Fruit fly (Drosophila melanogaster): ENCODE measurements around the gene CG8543.

CG8543 gene

DNA sequence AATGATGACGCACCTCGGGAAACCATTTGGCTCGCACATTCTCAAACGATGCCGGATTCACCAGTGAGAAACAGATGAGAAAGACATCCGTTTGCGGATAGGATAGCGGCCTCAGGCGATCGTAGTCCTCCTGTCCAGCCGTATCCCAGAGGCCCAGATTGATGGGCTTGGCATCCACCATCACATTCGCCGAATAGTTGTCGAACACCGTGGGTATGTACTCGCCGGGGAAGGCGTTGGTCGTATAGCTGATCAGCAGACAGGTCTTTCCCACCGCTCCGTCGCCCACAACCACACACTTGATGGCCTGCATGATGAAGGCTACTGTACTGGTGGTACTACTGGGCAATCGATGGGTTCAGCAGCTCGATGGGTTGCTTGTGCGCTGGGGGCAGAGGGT, 35.9 kb downstream of the CG8543 start:
- TF ChIP-seq pad (GFP tag; optimal IDR thresholded peaks at IDR 0.05) (no peak), CG5204 (GFP tag; optimal IDR thresholded peaks at IDR 0.05) (no peak), Hr96 (GFP tag; optimal IDR thresholded peaks at IDR 0.05) (no peak), CG14711 (tag; optimal IDR thresholded peaks at IDR 0.05) (no peak), cnc (optimal IDR thresholded peaks at IDR 0.05) (no peak), Crg-1 (GFP tag; optimal IDR thresholded peaks at IDR 0.05) (no peak), CG33017 (tag; optimal IDR thresholded peaks at IDR 0.05) (no peak), cic (GFP tag; optimal IDR thresholded peaks at IDR 0.05) (no peak), toe (GFP tag; optimal IDR thresholded peaks at IDR 0.05) (no peak), kay (GFP tag; ENCODE audit: borderline replicate concordance) (no peak), ovo (GFP tag; optimal IDR thresholded peaks at IDR 0.05) (no peak), Clk (GFP tag; optimal IDR thresholded peaks at IDR 0.05) (no peak), CG7101 (tag; optimal IDR thresholded peaks at IDR 0.05) (no peak), CG11617 (GFP tag; optimal IDR thresholded peaks at IDR 0.05) (no peak), tj (GFP tag; optimal IDR thresholded peaks at IDR 0.05) (no peak), Mnt (GFP tag; optimal IDR thresholded peaks at IDR 0.05) (no peak), CG7045 (GFP tag; optimal IDR thresholded peaks at IDR 0.05) (no peak), CG1620 (GFP tag; optimal IDR thresholded peaks at IDR 0.05) (no peak), CG12768 (GFP tag; optimal IDR thresholded peaks at IDR 0.05) (no peak)

DNA sequence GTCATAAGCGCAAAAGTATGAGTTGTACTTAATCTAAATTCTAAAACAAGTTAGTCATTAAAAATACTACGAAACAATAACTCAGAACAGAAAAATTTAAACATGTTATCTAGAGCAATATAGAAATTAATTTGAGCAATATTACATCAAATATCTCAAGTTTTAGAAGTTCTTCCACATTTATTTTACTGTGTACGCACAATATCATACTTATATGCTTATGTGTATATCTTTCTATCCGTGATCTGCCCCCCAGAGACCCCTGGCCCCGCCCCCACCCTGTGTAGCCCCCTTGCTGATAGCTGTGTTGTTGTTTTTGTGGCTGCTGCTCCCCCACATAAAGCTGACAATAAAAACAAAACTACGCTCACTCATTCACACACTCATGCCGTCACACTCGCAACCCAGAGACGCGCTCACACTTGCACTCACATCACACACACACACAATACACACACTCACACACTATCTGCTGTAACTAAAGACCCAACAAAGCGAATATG, 36.7 kb downstream of the CG8543 start:
- TF ChIP-seq CG5204 (GFP tag; optimal IDR thresholded peaks at IDR 0.05) (no peak), tj (GFP tag; optimal IDR thresholded peaks at IDR 0.05) (peak; percentile 46), CG7045 (GFP tag; optimal IDR thresholded peaks at IDR 0.05) (no peak), cic (GFP tag; optimal IDR thresholded peaks at IDR 0.05) (peak; percentile 71)

DNA sequence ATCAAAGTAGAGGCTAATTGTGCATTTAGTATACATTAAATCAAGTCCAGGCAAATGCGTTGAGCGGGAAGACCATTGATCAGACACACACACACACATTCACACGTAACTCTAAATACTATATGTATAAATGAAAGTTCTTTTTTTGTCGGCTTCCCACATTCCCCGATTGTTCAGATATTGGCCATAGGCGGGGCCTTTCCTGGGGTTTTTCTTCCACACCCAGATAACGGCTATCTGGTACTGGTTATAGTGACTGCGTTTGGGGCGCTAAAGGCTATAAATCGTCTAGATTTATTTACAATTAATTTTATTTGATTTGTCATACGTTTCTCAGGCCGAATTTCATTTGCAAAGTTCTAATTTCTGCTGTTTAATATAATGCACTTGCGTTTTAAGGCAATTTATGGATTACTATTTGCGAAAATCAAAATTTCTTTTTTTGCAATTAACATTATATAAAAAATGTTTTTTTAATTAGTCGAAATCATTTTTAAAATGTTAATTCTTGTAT, 37.2 kb downstream of the CG8543 start:
- TF ChIP-seq cic (GFP tag; optimal IDR thresholded peaks at IDR 0.05) (no peak), CG12768 (GFP tag; optimal IDR thresholded peaks at IDR 0.05) (no peak), kay (GFP tag; ENCODE audit: borderline replicate concordance) (peak; percentile 62), Crg-1 (GFP tag; optimal IDR thresholded peaks at IDR 0.05) (no peak), ovo (GFP tag; optimal IDR thresholded peaks at IDR 0.05) (no peak), Clk (GFP tag; optimal IDR thresholded peaks at IDR 0.05) (no peak), Hr96 (GFP tag; optimal IDR thresholded peaks at IDR 0.05) (no peak)

DNA sequence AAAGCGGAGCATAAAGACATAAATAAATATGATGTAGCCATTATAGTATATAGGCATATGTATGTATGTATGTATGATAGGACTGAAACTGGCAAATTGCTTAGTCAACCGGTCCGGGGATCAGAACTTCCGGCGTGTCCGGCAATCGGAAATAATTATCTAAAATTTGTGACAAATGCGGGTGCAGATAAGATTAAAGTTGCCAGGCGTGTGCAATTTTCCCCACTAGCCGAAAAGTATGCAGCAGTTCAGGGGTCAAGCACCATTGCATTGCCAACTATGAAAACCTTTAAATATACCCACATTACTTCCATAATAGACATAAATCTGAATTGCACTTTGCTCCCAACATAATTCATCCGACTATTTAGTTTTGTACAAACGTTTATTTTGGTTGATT, 37.8 kb downstream of the CG8543 start:
- TF ChIP-seq CG1620 (GFP tag; optimal IDR thresholded peaks at IDR 0.05) = no peak
- no peak for TF ChIP-seq pad (GFP tag; optimal IDR thresholded peaks at IDR 0.05)
- no peak for TF ChIP-seq CG14711 (tag; optimal IDR thresholded peaks at IDR 0.05)
- no peak for TF ChIP-seq bab1 (GFP tag; optimal IDR thresholded peaks at IDR 0.05)
- no peak for TF ChIP-seq CG7101 (tag; optimal IDR thresholded peaks at IDR 0.05)
- TF ChIP-seq Clk (GFP tag; optimal IDR thresholded peaks at IDR 0.05) = no peak
- no peak for TF ChIP-seq tj (GFP tag; optimal IDR thresholded peaks at IDR 0.05)
- TF ChIP-seq CG11617 (GFP tag; optimal IDR thresholded peaks at IDR 0.05) = no peak
- no peak for TF ChIP-seq cic (GFP tag; optimal IDR thresholded peaks at IDR 0.05)
- TF ChIP-seq CG5204 (GFP tag; optimal IDR thresholded peaks at IDR 0.05) = no peak
- no peak for TF ChIP-seq ovo (GFP tag; optimal IDR thresholded peaks at IDR 0.05)

DNA sequence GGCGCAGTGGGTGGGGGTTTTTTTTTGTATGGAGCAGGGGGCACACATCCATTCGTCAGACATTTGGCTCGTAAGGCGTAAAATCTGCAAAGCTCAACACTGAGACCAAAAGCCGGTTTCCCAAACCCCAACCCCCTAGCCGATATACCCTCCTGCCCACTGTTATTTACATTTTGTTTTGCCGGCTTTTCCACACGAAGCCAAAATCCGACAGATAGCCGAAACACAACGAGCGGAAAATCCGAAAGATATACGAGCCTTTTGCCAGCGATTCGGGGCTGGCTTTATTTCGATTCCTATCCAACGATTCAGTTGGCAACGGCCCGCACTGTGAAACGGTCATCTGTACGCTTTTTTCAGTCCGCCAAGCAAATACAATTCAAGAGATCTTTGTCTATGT, 46.6 kb downstream of the CG8543 start, which contains the start of gene CG42458:
TSS of gene CG42458 (plus strand) at position 311 of the 400 bp plus-strand sequence.
- TF ChIP-seq CG33017 (tag; optimal IDR thresholded peaks at IDR 0.05) = no peak
- no peak for TF ChIP-seq Crg-1 (GFP tag; optimal IDR thresholded peaks at IDR 0.05)
- no peak for TF ChIP-seq Clk (GFP tag; optimal IDR thresholded peaks at IDR 0.05)
- peak; percentile 68 for TF ChIP-seq kay (GFP tag; ENCODE audit: borderline replicate concordance)

DNA sequence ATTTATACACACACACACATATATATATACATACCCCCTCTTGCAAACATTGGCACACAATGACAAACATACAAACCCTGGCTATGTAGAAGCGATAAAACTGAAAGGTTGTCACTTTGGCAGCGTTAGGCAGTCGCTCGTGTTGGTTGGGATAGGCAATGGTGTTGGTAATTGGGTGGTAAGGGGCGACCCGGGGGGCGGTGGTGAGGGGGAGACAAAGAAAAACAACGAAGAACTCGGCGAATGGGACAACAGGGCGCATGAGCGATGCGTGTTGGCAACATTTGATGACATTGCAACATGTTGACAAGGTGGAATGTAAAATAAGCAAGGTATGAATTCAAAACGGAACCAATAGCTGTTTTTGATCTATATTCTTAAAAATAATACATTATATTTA, 47.5 kb downstream of the CG8543 start:
- TF ChIP-seq CG5204 (GFP tag; optimal IDR thresholded peaks at IDR 0.05) (no peak), ovo (GFP tag; optimal IDR thresholded peaks at IDR 0.05) (no peak), CG7045 (GFP tag; optimal IDR thresholded peaks at IDR 0.05) (no peak), bab1 (GFP tag; optimal IDR thresholded peaks at IDR 0.05) (no peak)
